Fruit fly (Drosophila melanogaster): Measurements from ENCODE around the gene fiz.

fiz gene

DNA sequence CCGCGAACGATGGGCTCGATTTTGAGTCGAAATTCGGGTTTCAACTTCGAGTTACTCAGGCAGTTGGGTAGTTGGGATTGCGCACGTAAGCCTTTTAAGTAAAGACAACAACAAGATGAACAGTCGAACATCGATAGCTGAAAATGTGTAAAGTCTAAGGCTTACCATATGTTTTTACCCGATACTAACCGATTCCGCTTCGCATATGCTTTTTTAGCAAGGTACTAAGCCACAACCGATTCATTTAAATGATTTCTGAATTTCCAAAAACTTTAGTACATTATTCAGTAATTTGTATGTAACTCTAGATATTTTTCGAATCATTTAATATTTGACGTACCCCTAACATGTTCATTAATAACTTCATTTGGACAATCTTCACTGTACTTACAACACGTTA is 11.9 kb downstream of the fiz start (continued):
- TF ChIP-seq CG1621 (tag; optimal IDR thresholded peaks at IDR 0.05) (no peak), CG32006 (GFP tag; optimal IDR thresholded peaks at IDR 0.05) (peak; percentile 78), CG6163 (GFP tag; IDR thresholded peaks at IDR 0.05) (0 out of 3 replicates have a peak, but pooled peaks have one; percentile 24), net (GFP tag; optimal IDR thresholded peaks at IDR 0.05) (peak; percentile 59), achi (GFP tag; optimal IDR thresholded peaks at IDR 0.05) (peak; percentile 72), Lpt (GFP tag; optimal IDR thresholded peaks at IDR 0.05) (peak; percentile 33), lz (GFP tag; optimal IDR thresholded peaks at IDR 0.05) (peak; percentile 59), Ets96B (tag; optimal IDR thresholded peaks at IDR 0.05) (no peak), Eip75B (GFP tag; optimal IDR thresholded peaks at IDR 0.05) (peak; percentile 70), Sox15 (GFP tag; optimal IDR thresholded peaks at IDR 0.05) (peak; percentile 74), CG7368 (GFP tag; optimal IDR thresholded peaks at IDR 0.05) (peak; percentile 60), ss (GFP tag; optimal IDR thresholded peaks at IDR 0.05) (no peak), CG8319 (GFP tag; optimal IDR thresholded peaks at IDR 0.05) (peak; percentile 66), CG16779 (tag; optimal IDR thresholded peaks at IDR 0.05) (peak; percentile 23), dac (GFP tag; optimal IDR thresholded peaks at IDR 0.05) (peak; percentile 17), Smox (GFP tag; optimal IDR thresholded peaks at IDR 0.05) (peak; percentile 73), CG10631 (GFP tag; optimal IDR thresholded peaks at IDR 0.05) (peak; percentile 27), Hr39 (GFP tag; optimal IDR thresholded peaks at IDR 0.05) (peak; percentile 70), Hr38 (GFP tag; optimal IDR thresholded peaks at IDR 0.05) (no peak), CG34406 (GFP tag; optimal IDR thresholded peaks at IDR 0.05) (peak; percentile 79), vri (GFP tag; optimal IDR thresholded peaks at IDR 0.05) (no peak)

DNA sequence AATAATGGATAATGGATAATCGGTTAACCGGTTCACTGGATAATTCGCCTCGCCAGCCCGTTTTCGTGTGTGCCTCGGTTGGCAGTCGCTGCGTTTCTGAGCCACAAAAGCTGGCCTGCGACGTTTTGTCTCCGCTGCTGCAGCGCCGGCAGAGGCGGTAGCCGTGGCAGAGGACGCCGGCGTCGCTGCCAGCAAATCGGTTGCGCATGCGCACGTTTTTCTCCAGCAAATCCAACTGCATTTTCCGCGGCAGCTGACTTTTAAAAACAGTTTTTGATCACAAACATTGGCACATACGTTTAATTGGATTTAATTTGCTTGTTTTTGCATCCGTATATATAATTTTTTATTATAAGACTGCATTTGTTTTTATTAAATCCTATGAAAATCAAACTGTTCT is 12.7 kb downstream of the fiz start, which contains the start of gene CG9514:
Gene CG9514 (minus strand): TSS at position 101 of the 400 bp plus-strand sequence.
- no peak for TF ChIP-seq CG6854 (GFP tag; optimal IDR thresholded peaks at IDR 0.05)
- no peak for TF ChIP-seq Ets96B (tag; optimal IDR thresholded peaks at IDR 0.05)
- no peak for TF ChIP-seq Gug (GFP tag; IDR thresholded peaks at IDR 0.05)
- TF ChIP-seq CG32006 (GFP tag; optimal IDR thresholded peaks at IDR 0.05), result no peak
- no peak for TF ChIP-seq Hr4 (GFP tag; optimal IDR thresholded peaks at IDR 0.05)
- no peak for TF ChIP-seq CG7368 (GFP tag; optimal IDR thresholded peaks at IDR 0.05)
- no peak for TF ChIP-seq CG8632 (GFP tag; optimal IDR thresholded peaks at IDR 0.05)
- no peak for TF ChIP-seq Eip93F (GFP tag; optimal IDR thresholded peaks at IDR 0.05)
- TF ChIP-seq CG11294 (GFP tag; IDR thresholded peaks at IDR 0.05), result no peak
- no peak for TF ChIP-seq svp (GFP tag)
- TF ChIP-seq ss (GFP tag; optimal IDR thresholded peaks at IDR 0.05), result no peak
- no peak for TF ChIP-seq vri (GFP tag; optimal IDR thresholded peaks at IDR 0.05)
- no peak for TF ChIP-seq CG3919 (GFP tag; optimal IDR thresholded peaks at IDR 0.05)
- TF ChIP-seq Ets21C (GFP tag; optimal IDR thresholded peaks at IDR 0.05), result no peak
- no peak for TF ChIP-seq Smox (GFP tag; optimal IDR thresholded peaks at IDR 0.05)
- TF ChIP-seq Hr38 (GFP tag; optimal IDR thresholded peaks at IDR 0.05), result no peak
- TF ChIP-seq topi (GFP tag; optimal IDR thresholded peaks at IDR 0.05), result no peak
- no peak for TF ChIP-seq CG9139 (GFP tag; optimal IDR thresholded peaks at IDR 0.05)
- TF ChIP-seq CG6808 (GFP tag; optimal IDR thresholded peaks at IDR 0.05), result no peak

DNA sequence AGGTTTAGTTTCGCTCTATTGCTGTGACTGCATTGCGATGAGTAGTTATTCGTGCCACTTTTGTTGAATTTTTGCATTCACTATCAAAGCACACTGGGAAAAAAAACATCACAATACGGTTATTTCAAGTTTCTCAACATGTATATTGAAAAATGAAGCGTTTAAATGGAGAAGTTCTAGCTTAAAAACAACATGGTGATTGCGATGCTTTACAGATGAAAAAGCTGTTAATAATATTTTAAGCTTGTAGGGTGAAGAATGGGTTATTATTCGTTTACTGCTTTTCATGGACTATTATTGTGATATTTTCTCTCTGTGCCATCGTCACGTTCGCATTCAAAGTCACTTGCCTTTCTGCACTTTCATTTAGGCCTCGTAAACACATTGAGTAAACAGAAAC is 13.2 kb downstream of the fiz start:
- no peak for TF ChIP-seq Ets96B (tag; optimal IDR thresholded peaks at IDR 0.05)
- TF ChIP-seq CG16779 (tag; optimal IDR thresholded peaks at IDR 0.05), result no peak
- TF ChIP-seq CG32006 (GFP tag; optimal IDR thresholded peaks at IDR 0.05), result peak; percentile 57
- no peak for TF ChIP-seq Sox102F (GFP tag; optimal IDR thresholded peaks at IDR 0.05)
- TF ChIP-seq eg (GFP tag; IDR thresholded peaks at IDR 0.05), result 0 out of 3 replicates have a peak, but pooled peaks have one; percentile 19
- TF ChIP-seq Hr4 (GFP tag; optimal IDR thresholded peaks at IDR 0.05), result peak; percentile 61
- TF ChIP-seq Eip78C (GFP tag), result peak; percentile 68
- peak; percentile 39 for TF ChIP-seq CG6276 (GFP tag; optimal IDR thresholded peaks at IDR 0.05)
- TF ChIP-seq CG15336 (GFP tag; IDR thresholded peaks at IDR 0.05), result peak; percentile 32; the same call in 1 of the 2 replicates

Measured in whole organism, prepupa.